Worm (Caenorhabditis elegans): ENCODE measurements around the gene Y32B12C.1.

DNA sequence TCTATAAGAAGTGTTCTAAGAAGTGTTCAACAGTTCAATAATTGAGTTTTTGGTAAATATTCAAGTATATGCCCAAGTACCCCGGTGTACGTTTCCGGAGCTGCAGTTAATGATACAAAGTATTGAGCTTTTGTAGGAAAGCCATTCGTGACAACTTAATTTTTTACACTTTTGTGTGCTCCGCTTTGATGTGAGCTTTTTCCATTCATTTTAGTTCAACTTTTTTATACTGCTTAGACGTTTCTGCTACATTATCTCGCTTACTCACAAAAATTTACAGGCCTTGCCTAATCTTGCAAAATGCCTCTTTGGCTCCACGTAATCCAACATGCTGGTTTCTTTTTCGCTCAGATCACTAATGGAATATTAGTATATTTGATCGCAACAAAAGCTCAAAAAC lies 30.5 kb upstream of the Y32B12C.1 start, which contains the start of gene str-151:
- TF ChIP-seq aly-2 (tag; optimal IDR thresholded peaks at IDR 0.05) (no peak), pha-4 (tag; optimal IDR thresholded peaks at IDR 0.05) (no peak), nhr-76 (tag; optimal IDR thresholded peaks at IDR 0.05) (no peak), elt-2 (tag; optimal IDR thresholded peaks at IDR 0.05) (no peak), tbx-2 (tag; optimal IDR thresholded peaks at IDR 0.05) (no peak), snpc-4 (tag; optimal IDR thresholded peaks at IDR 0.05) (no peak), unc-62 (GFP tag; optimal IDR thresholded peaks at IDR 0.05) (no peak), nhr-23 (tag; optimal IDR thresholded peaks at IDR 0.05) (no peak), nhr-237 (tag; optimal IDR thresholded peaks at IDR 0.05) (no peak), nhr-28 (tag; optimal IDR thresholded peaks at IDR 0.05) (no peak), nhr-12 (tag; optimal IDR thresholded peaks at IDR 0.05) (no peak), ceh-9 (tag; optimal IDR thresholded peaks at IDR 0.05) (no peak)

Measured in whole organism, L3 larva.